Worm (Caenorhabditis elegans) whole organism, L4 larva: ENCODE data around the gene C25H3.14.

Source experiments
- F37D6.2 ChIP-seq: sonication (generic microtip); optimal IDR thresholded peaks from 2 replicates; lab custom pipeline; 2016; ENCODE audit warnings: mild to moderate bottlenecking, missing genetic modification characterization, missing compliant biosample characterization
- T20F7.1 ChIP-seq: fragments of 200-800 bp; sonication (Bioruptor generic); optimal IDR thresholded peaks from 2 replicates; lab custom pipeline; 2018; ENCODE audit warnings: mild to moderate bottlenecking, missing genetic modification characterization, missing compliant biosample characterization
- Y48G9A.11 ChIP-seq: fragments of 200-800 bp; sonication (Bioruptor generic); IDR thresholded peaks from 2 replicates; pipeline ENCODE4 v1.3.6; 2022; ENCODE audit warnings: missing genetic modification reagents, missing genetic modification characterization, missing compliant biosample characterization
- ZK337.2 ChIP-seq: fragments of 200-800 bp; sonication (Bioruptor generic); IDR thresholded peaks from 2 replicates; pipeline ENCODE4 v1.3.6; 2022; ENCODE audit warnings: missing genetic modification reagents, missing genetic modification characterization, missing compliant biosample characterization
- ZK546.5 ChIP-seq, 2 experiments: sonication (generic microtip); optimal IDR thresholded peaks; 2 replicates each; lab custom pipeline; 2017; ENCODE audit warnings: missing biosample characterization in 2 of 2, missing genetic modification characterization in 2 of 2
- attf-4 ChIP-seq: sonication (generic microtip); optimal IDR thresholded peaks from 3 replicates; lab custom pipeline; 2017; ENCODE audit warnings: missing biosample characterization, missing genetic modification characterization
- ceh-28 ChIP-seq: fragments of 150-350 bp; optimal IDR thresholded peaks from 2 replicates; lab custom pipeline; 2014; ENCODE audit warnings: missing biosample characterization, missing genetic modification reagents, missing genetic modification characterization
- ceh-44 ChIP-seq: fragments of 200-800 bp; sonication (Bioruptor generic); IDR thresholded peaks from 2 replicates; pipeline ENCODE4 v1.3.6; 2022; ENCODE audit warnings: missing genetic modification reagents, missing genetic modification characterization, missing compliant biosample characterization
- ces-1 ChIP-seq: fragments of 150-350 bp; sonication (generic microtip); optimal IDR thresholded peaks from 4 replicates; lab custom pipeline; 2014; ENCODE audit warnings: missing biosample characterization, missing genetic modification reagents, missing genetic modification characterization
- cey-2 ChIP-seq: sonication (generic microtip); optimal IDR thresholded peaks from 3 replicates; lab custom pipeline; 2017; ENCODE audit warnings: missing genetic modification characterization, mild to moderate bottlenecking, missing compliant biosample characterization, antibody characterized with exemption, borderline replicate concordance; ENCODE audit not compliant: insufficient read depth
- ctbp-1 ChIP-seq: fragments of 200-800 bp; sonication (Bioruptor generic); IDR thresholded peaks from 2 replicates; pipeline ENCODE4 v1.3.6; 2022; ENCODE audit warnings: missing genetic modification reagents, missing genetic modification characterization, missing compliant biosample characterization
- daf-12 ChIP-seq: fragments of 150-350 bp; optimal IDR thresholded peaks from 2 replicates; lab custom pipeline; 2014; ENCODE audit warnings: missing biosample characterization, missing genetic modification reagents, missing genetic modification characterization
- daf-8 ChIP-seq: fragments of 200-800 bp; sonication (Bioruptor generic); IDR thresholded peaks from 2 replicates; pipeline ENCODE4 v1.3.6; 2022; ENCODE audit warnings: missing genetic modification characterization, missing compliant biosample characterization
- egl-27 ChIP-seq: sonication (generic microtip); optimal IDR thresholded peaks from 3 replicates; lab custom pipeline; 2017; ENCODE audit warnings: missing biosample characterization, missing genetic modification reagents, missing genetic modification characterization
- fkh-10 ChIP-seq: fragments of 150-350 bp; optimal IDR thresholded peaks from 2 replicates; lab custom pipeline; 2014; ENCODE audit warnings: missing biosample characterization, missing genetic modification reagents, missing genetic modification characterization
- fos-1 ChIP-seq: fragments of 150-350 bp; optimal IDR thresholded peaks from 2 replicates; lab custom pipeline; 2014; ENCODE audit warnings: missing biosample characterization, missing genetic modification characterization
- hlh-11 ChIP-seq: fragments of 200-800 bp; sonication (Bioruptor generic); optimal IDR thresholded peaks from 2 replicates; lab custom pipeline; 2018; ENCODE audit warnings: mild to moderate bottlenecking, missing genetic modification characterization, missing compliant biosample characterization
- hlh-30 ChIP-seq: sonication (generic microtip); optimal IDR thresholded peaks from 2 replicates; lab custom pipeline; 2017; ENCODE audit warnings: antibody characterized with exemption, mild to moderate bottlenecking, missing genetic modification characterization, missing compliant biosample characterization; ENCODE audit not compliant: insufficient read depth
- hmg-1.1 ChIP-seq: fragments of 200-800 bp; sonication (Bioruptor generic); IDR thresholded peaks from 2 replicates; pipeline ENCODE4 v1.3.6; 2022; ENCODE audit warnings: missing genetic modification reagents, missing genetic modification characterization, missing compliant biosample characterization
- jun-1 ChIP-seq: fragments of 150-350 bp; optimal IDR thresholded peaks from 2 replicates; lab custom pipeline; 2014; ENCODE audit warnings: missing biosample characterization, missing genetic modification reagents, missing genetic modification characterization
- lin-1 ChIP-seq: fragments of 200-800 bp; sonication (Bioruptor generic); IDR thresholded peaks from 2 replicates; pipeline ENCODE4 v1.3.6; 2022; ENCODE audit warnings: missing genetic modification reagents, missing genetic modification characterization, missing compliant biosample characterization
- lin-15B ChIP-seq: fragments of 150-350 bp; sonication (generic microtip); optimal IDR thresholded peaks from 3 replicates; lab custom pipeline; 2014; ENCODE audit warnings: missing biosample characterization, missing genetic modification characterization
- lsy-2 ChIP-seq, 2 experiments: fragments of 150-350 bp in 1 of 2; sonication (generic microtip) in 1 of 2; optimal IDR thresholded peaks; 2 replicates each; lab custom pipeline; 2014 to 2017; ENCODE audit warnings: missing biosample characterization in 2 of 2, missing genetic modification characterization in 2 of 2
- madf-9 ChIP-seq: fragments of 200-800 bp; sonication (Bioruptor generic); conservative IDR thresholded peaks from 2 replicates; pipeline ENCODE4 v1.3.6; 2022; ENCODE audit warnings: missing genetic modification reagents, missing genetic modification characterization, missing compliant biosample characterization
- mdl-1 ChIP-seq, 2 experiments: fragments of 150-350 bp in 1 of 2; sonication (generic microtip) in 1 of 2; optimal IDR thresholded peaks; 2 replicates each; lab custom pipeline; 2014 to 2017; ENCODE audit warnings: missing biosample characterization in 2 of 2, missing genetic modification characterization in 2 of 2
- mep-1 ChIP-seq: fragments of 150-350 bp; sonication (generic microtip); optimal IDR thresholded peaks from 3 replicates; lab custom pipeline; 2014; ENCODE audit warnings: missing biosample characterization, missing genetic modification characterization
- mxl-3 ChIP-seq: fragments of 200-800 bp; sonication (Bioruptor generic); optimal IDR thresholded peaks from 2 replicates; lab custom pipeline; 2018; ENCODE audit warnings: mild to moderate bottlenecking, missing genetic modification characterization, missing compliant biosample characterization
- nhr-10 ChIP-seq: fragments of 150-350 bp; optimal IDR thresholded peaks from 2 replicates; lab custom pipeline; 2014; ENCODE audit warnings: missing biosample characterization, missing genetic modification characterization
- nhr-25 ChIP-seq: sonication (generic microtip); optimal IDR thresholded peaks from 2 replicates; lab custom pipeline; 2017; ENCODE audit warnings: missing genetic modification characterization, mild to moderate bottlenecking, missing compliant biosample characterization, antibody characterized with exemption, moderate library complexity, borderline replicate concordance; ENCODE audit not compliant: insufficient read depth
- nhr-42 ChIP-seq: fragments of 200-800 bp; sonication (Bioruptor generic); IDR thresholded peaks from 2 replicates; pipeline ENCODE4 v1.3.6; 2022; ENCODE audit warnings: missing genetic modification characterization, missing compliant biosample characterization
- nhr-76 ChIP-seq: fragments of 150-350 bp; optimal IDR thresholded peaks from 2 replicates; lab custom pipeline; 2014; ENCODE audit warnings: missing biosample characterization, missing genetic modification characterization
- nhr-77 ChIP-seq: fragments of 150-350 bp; optimal IDR thresholded peaks from 2 replicates; lab custom pipeline; 2014; ENCODE audit warnings: missing biosample characterization, missing genetic modification characterization
- php-3 ChIP-seq: fragments of 200-800 bp; sonication (Bioruptor generic); IDR thresholded peaks from 2 replicates; pipeline ENCODE4 v1.3.6; 2022; ENCODE audit warnings: missing genetic modification reagents, missing genetic modification characterization, missing compliant biosample characterization
- rbr-2 ChIP-seq: sonication (generic microtip); optimal IDR thresholded peaks from 2 replicates; lab custom pipeline; 2016; ENCODE audit warnings: missing genotype, missing genetic modification characterization, missing compliant biosample characterization
- snpc-4 ChIP-seq: fragments of 150-350 bp; optimal IDR thresholded peaks from 2 replicates; lab custom pipeline; 2014; ENCODE audit warnings: missing biosample characterization, missing genetic modification characterization
- spr-1 ChIP-seq: sonication (generic microtip); optimal IDR thresholded peaks from 2 replicates; lab custom pipeline; 2016; ENCODE audit warnings: mild to moderate bottlenecking, missing genetic modification characterization, missing compliant biosample characterization
- tag-97 ChIP-seq: fragments of 200-800 bp; sonication (Bioruptor generic); IDR thresholded peaks from 2 replicates; pipeline ENCODE4 v1.3.6; 2022; ENCODE audit warnings: missing genetic modification characterization, missing compliant biosample characterization
- tra-1 ChIP-seq: fragments of 200-800 bp; sonication (Bioruptor generic); IDR thresholded peaks from 2 replicates; pipeline ENCODE4 v1.3.6; 2022; ENCODE audit warnings: missing genetic modification reagents, missing genetic modification characterization, missing compliant biosample characterization
- unc-62 ChIP-seq, 3 experiments: fragments of 150-350 bp in 1 of 3; sonication (generic microtip); optimal IDR thresholded peaks in 2 of 3; peaks in 1 of 3; 1 replicate in 1 of 3; 2 replicates in 2 of 3; lab custom pipeline; 2014 to 2017; ENCODE audit warnings: missing biosample characterization in 3 of 3, missing genetic modification characterization in 3 of 3, missing genetic modification reagents in 3 of 3, missing genotype in 1 of 3
- vab-7 ChIP-seq: fragments of 200-800 bp; sonication (Bioruptor generic); IDR thresholded peaks from 2 replicates; pipeline ENCODE4 v1.3.6; 2022; ENCODE audit warnings: missing genetic modification reagents, missing genetic modification characterization, missing compliant biosample characterization
- zip-11 ChIP-seq: fragments of 200-800 bp; sonication (Bioruptor generic); IDR thresholded peaks from 2 replicates; pipeline ENCODE4 v1.3.6; 2022; ENCODE audit warnings: missing genetic modification characterization, missing compliant biosample characterization

C25H3.14 gene

DNA sequence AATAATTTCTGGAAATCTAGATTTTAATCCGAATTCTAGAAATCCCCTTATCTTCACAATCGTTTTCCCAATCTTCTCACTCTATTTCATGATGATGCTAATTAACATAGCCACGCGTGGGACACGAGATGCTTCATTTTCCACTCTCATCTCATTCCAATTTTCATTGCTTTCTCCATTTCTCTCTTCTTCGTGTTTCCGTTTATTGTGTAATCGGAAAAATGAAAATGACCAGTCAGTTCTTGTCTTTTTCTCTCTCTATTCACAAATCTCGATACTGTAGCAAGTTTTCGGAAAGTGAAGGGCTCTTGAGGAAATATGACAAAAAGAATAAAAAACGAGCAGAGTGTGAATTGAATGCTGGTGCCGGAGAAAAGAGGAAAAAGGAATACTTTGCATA lies 9.6 kb downstream of the C25H3.14 start:
- TF ChIP-seq lsy-2 (tag; optimal IDR thresholded peaks at IDR 0.05; lab: Kevin White, UChicago) (peak in 1 of 2 experiments; percentile 14), hlh-30 (tag; lab: Kevin White, UChicago) (peak; percentile 25), lin-1 (GFP tag; lab: Robert Waterston, UW) (no peak), mxl-3 (GFP tag; lab: Kevin White, UChicago) (peak; percentile 27)
- TF ChIP-seq, all 104 proteins: peak for 3

DNA sequence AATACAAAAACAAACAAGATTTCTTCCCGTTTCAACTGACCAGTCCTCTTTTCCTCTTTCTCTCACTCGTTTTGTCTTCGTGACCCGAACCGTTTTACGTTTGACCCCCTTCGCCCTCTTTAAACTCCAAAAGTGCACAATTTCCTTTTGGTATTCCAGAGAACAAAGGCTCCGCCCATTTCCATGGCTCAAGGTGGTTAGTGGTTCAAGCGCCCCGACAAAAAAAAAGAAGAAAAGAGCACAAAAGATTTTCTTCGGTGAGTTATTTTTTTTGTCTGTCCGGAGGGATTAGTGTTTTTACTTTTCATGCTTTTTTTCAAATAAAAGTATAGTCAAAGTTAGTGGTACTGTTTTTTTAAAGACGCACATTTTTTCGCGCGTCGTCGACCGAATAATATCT lies 12.6 kb downstream of the C25H3.14 start, which contains the start of gene osta-2:
TSS of gene osta-2 (plus strand) at position 160 of the 400 bp plus-strand sequence.
- no peak for TF ChIP-seq nhr-42 (GFP tag; lab: Robert Waterston, UW)
- peak in 1 of 2 experiments; percentile 92 for TF ChIP-seq unc-62 (GFP tag; optimal IDR thresholded peaks at IDR 0.05 in 1 of 2; lab: Kevin White, UChicago)
- TF ChIP-seq unc-62 (tag; optimal IDR thresholded peaks at IDR 0.05; lab: Kevin White, UChicago): no peak
- TF ChIP-seq snpc-4 (tag; lab: Kevin White, UChicago): no peak
- TF ChIP-seq fkh-10 (GFP tag; lab: Kevin White, UChicago): peak; percentile 5

DNA sequence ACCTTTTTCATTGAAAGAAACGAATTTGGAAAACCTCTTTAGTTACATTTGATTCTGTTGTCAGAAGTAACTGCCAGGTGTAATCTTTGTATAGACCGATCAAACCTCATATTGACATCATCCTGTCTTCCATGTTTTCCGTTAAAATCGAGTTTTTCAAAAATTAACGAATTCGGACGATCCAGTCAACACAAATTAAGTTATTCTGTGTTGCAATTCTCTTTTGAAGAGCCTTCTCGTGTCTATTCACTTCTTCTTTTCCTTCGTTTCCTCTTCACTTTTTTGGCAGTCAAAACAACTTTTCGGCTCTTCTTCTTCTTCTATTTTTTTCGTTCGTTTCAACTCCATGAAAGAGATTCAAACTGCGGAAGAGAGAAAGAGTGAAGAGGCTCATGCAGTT lies 13.3 kb downstream of the C25H3.14 start:
- TF ChIP-seq madf-9 (no peak), ctbp-1 (peak; percentile 48), daf-12 (tag; lab: Kevin White, UChicago) (no peak), F37D6.2 (tag; lab: Kevin White, UChicago) (no peak), lin-15B (no peak), rbr-2 (peak; percentile 18), daf-8 (GFP tag; lab: Robert Waterston, UW) (no peak), snpc-4 (tag; lab: Kevin White, UChicago) (no peak), unc-62 (GFP tag; optimal IDR thresholded peaks at IDR 0.05 in 1 of 2; lab: Kevin White, UChicago) (peak in 1 of 2 experiments; percentile 85), unc-62 (tag; optimal IDR thresholded peaks at IDR 0.05; lab: Kevin White, UChicago) (no peak), ces-1 (peak; percentile 81), fkh-10 (GFP tag; lab: Kevin White, UChicago) (peak; percentile 82), tag-97 (GFP tag; lab: Robert Waterston, UW) (no peak), nhr-10 (no peak), jun-1 (tag; lab: Kevin White, UChicago) (no peak), hmg-1.1 (GFP tag; lab: Robert Waterston, UW) (0 out of 2 replicates have a peak, but pooled peaks have one; percentile 24)

DNA sequence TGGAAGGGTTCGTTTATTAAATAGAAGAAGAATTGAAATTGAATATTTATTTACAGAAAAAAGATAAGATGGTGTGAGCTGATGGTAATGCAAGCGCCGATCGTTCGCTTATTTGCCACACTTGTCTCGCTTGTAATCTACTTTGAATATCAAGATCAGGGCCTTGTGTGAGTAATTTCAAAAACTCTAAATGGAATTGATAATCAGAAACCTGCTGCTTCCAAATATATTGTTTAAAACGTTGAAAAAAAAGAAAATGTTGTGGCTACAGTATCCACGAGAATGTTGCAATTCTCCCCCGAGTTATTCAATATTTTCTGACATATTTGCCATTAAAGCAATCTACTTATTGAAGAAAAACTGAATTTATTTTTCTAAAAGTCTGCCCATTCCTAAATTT lies 15.9 kb downstream of the C25H3.14 start:
- no peak for TF ChIP-seq spr-1 (tag; lab: Kevin White, UChicago)
- TF ChIP-seq unc-62 (GFP tag; optimal IDR thresholded peaks at IDR 0.05 in 1 of 2; lab: Kevin White, UChicago): peak in 1 of 2 experiments; percentile 53
- TF ChIP-seq unc-62 (tag; optimal IDR thresholded peaks at IDR 0.05; lab: Kevin White, UChicago): no peak

DNA sequence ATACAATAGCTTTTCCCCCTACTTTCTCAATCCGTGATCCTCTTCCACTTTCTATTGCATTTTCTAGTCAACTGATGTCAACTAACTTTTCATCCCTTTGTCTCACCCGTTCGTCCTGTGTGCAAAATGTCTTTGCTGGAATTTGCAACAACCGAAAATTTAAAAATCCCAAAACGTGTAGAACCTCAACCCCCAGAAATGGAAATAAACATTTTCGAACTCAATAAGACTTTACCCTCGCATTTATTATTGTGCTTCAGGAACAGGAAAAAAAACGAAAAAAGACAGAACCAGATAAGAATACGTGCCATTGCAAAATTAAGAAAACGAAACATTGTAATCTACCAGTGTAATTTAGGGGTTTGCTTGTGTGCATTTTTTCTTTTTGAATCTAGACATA lies 17.2 kb downstream of the C25H3.14 start:
- TF ChIP-seq F37D6.2 (tag; lab: Kevin White, UChicago) (no peak), ZK337.2 (GFP tag; lab: Robert Waterston, UW) (no peak), Y48G9A.11 (GFP tag; lab: Robert Waterston, UW) (peak; percentile 26; the same call in 1 of the 2 replicates), ceh-28 (tag; lab: Kevin White, UChicago) (no peak), daf-12 (tag; lab: Kevin White, UChicago) (no peak), hmg-1.1 (GFP tag; lab: Robert Waterston, UW) (no peak), hlh-11 (tag; lab: Kevin White, UChicago) (no peak), fos-1 (tag; lab: Kevin White, UChicago) (no peak), php-3 (0 out of 2 replicates have a peak, but pooled peaks have one; percentile 25), ZK546.5 (tag; optimal IDR thresholded peaks at IDR 0.05; lab: Kevin White, UChicago) (no peak), attf-4 (tag; lab: Kevin White, UChicago) (no peak), egl-27 (tag; lab: Kevin White, UChicago) (no peak), snpc-4 (tag; lab: Kevin White, UChicago) (no peak), mdl-1 (tag; optimal IDR thresholded peaks at IDR 0.05; lab: Kevin White, UChicago) (no peak), cey-2 (no peak), nhr-25 (tag; lab: Kevin White, UChicago) (no peak), T20F7.1 (GFP tag; lab: Kevin White, UChicago) (peak; percentile 30), ceh-44 (no peak), mep-1 (tag; lab: Kevin White, UChicago) (peak; percentile 5), vab-7 (GFP tag; lab: Robert Waterston, UW) (no peak), nhr-77 (tag; lab: Kevin White, UChicago) (no peak), tra-1 (GFP tag; lab: Robert Waterston, UW) (no peak), lin-15B (no peak), zip-11 (GFP tag; lab: Robert Waterston, UW) (no peak), nhr-76 (tag; lab: Kevin White, UChicago) (no peak), ctbp-1 (no peak)
